Worm (Caenorhabditis elegans): ENCODE results near the gene ZK1236.9.

Gene ZK1236.9

ce11 chrIII:8435074-8435473 lies at the start of gene ZK1236.9:
ZK1236.9 (minus strand) TSS chrIII:8435174.
- no peak for TF ChIP-seq spr-3 (GFP tag; optimal IDR thresholded peaks at IDR 0.05)
- no peak for TF ChIP-seq ctbp-1 (GFP tag; IDR thresholded peaks at IDR 0.05)
- no peak for TF ChIP-seq jun-1 (tag; optimal IDR thresholded peaks at IDR 0.05)
- TF ChIP-seq ztf-7 (tag; optimal IDR thresholded peaks at IDR 0.05), result no peak
- no peak for TF ChIP-seq set-16 (GFP tag; IDR thresholded peaks at IDR 0.05)
- TF ChIP-seq mep-1 (tag; optimal IDR thresholded peaks at IDR 0.05), result no peak
- no peak for TF ChIP-seq ama-1 (optimal IDR thresholded peaks at IDR 0.05)
- TF ChIP-seq hif-1 (tag; optimal IDR thresholded peaks at IDR 0.05), result no peak
- TF ChIP-seq Y5F2A.4 (GFP tag; optimal IDR thresholded peaks at IDR 0.05), result no peak
- TF ChIP-seq php-3 (GFP tag; IDR thresholded peaks at IDR 0.05), result no peak
- TF ChIP-seq zfp-3 (GFP tag; conservative IDR thresholded peaks at IDR 0.05), result no peak

- TF ChIP-seq nhr-28 (tag; optimal IDR thresholded peaks at IDR 0.05) (no peak), spr-1 (tag; optimal IDR thresholded peaks at IDR 0.05) (no peak), unc-39 (tag; optimal IDR thresholded peaks at IDR 0.05) (no peak), ama-1 (optimal IDR thresholded peaks at IDR 0.05) (no peak), egl-43 (GFP tag; IDR thresholded peaks at IDR 0.05) (no peak)
Observed at ce11 chrIII:8483853-8484252, 48.9 kb upstream of the ZK1236.9 start, which contains the start of gene F42H10.3. F42H10.3 (plus strand) TSS chrIII:8484153.

ce11 chrIII:8480355-8480754 lies 45.4 kb upstream of the ZK1236.9 start, which contains the start of gene F42H10.6:
F42H10.6 (minus strand) TSS chrIII:8480455.
- TF ChIP-seq duxl-1 (tag; optimal IDR thresholded peaks at IDR 0.05; ENCODE audit: poor library complexity) (no peak), R02D3.7 (tag; optimal IDR thresholded peaks at IDR 0.05) (no peak), arid-1 (GFP tag; conservative IDR thresholded peaks at IDR 0.05) (no peak), mxl-2 (GFP tag; conservative IDR thresholded peaks at IDR 0.05) (no peak), F10B5.3 (tag; optimal IDR thresholded peaks at IDR 0.05) (no peak), hlh-11 (tag; optimal IDR thresholded peaks at IDR 0.05) (no peak), skn-1 (tag; optimal IDR thresholded peaks at IDR 0.05) (no peak), daf-19 (GFP tag; conservative IDR thresholded peaks at IDR 0.05) (no peak), nhr-25 (tag; optimal IDR thresholded peaks at IDR 0.05; ENCODE audit: borderline replicate concordance, insufficient read depth) (no peak), ZK546.5 (tag; optimal IDR thresholded peaks at IDR 0.05) (no peak), zip-11 (GFP tag; IDR thresholded peaks at IDR 0.05) (no peak)

- TF ChIP-seq fos-1 (tag; optimal IDR thresholded peaks at IDR 0.05) (no peak), unc-62 (GFP tag; optimal IDR thresholded peaks at IDR 0.05 in 1 of 2) (peak in 1 of 2 experiments; percentile 48), unc-62 (tag; optimal IDR thresholded peaks at IDR 0.05) (no peak), lin-1 (GFP tag; IDR thresholded peaks at IDR 0.05) (peak; percentile 15; the same call in 1 of the 2 replicates), T20F7.1 (GFP tag; optimal IDR thresholded peaks at IDR 0.05) (peak; percentile 3), F26F4.8 (GFP tag; conservative IDR thresholded peaks at IDR 0.05) (no peak), hlh-11 (tag; optimal IDR thresholded peaks at IDR 0.05) (peak; percentile 42), nhr-28 (tag; optimal IDR thresholded peaks at IDR 0.05) (peak; percentile 16), zag-1 (tag; optimal IDR thresholded peaks at IDR 0.05) (no peak), lsy-2 (tag; optimal IDR thresholded peaks at IDR 0.05) (no peak), dmd-6 (GFP tag; IDR thresholded peaks at IDR 0.05) (peak; percentile 61), lin-38 (GFP tag; IDR thresholded peaks at IDR 0.05) (peak; percentile 64), rbr-2 (tag; optimal IDR thresholded peaks at IDR 0.05) (no peak), pqm-1 (tag; optimal IDR thresholded peaks at IDR 0.05) (peak; percentile 24), ceh-82 (tag; optimal IDR thresholded peaks at IDR 0.05) (no peak), madf-5 (GFP tag; IDR thresholded peaks at IDR 0.05) (no peak)
Observed at ce11 chrIII:8479322-8479864, 44.4 kb upstream of the ZK1236.9 start.

Data from whole organism, L4 larva.